Worm (Caenorhabditis elegans) whole organism, L3 larva: ENCODE results near the gene F22B5.4.

Experiments used
- ZK546.5 ChIP-seq: sonication (generic microtip); optimal IDR thresholded peaks from 2 replicates; lab custom pipeline; 2017; ENCODE audit warnings: missing biosample characterization, missing genetic modification characterization
- egl-27 ChIP-seq: sonication (generic microtip); optimal IDR thresholded peaks from 4 replicates; lab custom pipeline; 2017; ENCODE audit warnings: missing biosample characterization, missing genetic modification reagents, missing genetic modification characterization
- fos-1 ChIP-seq: fragments of 150-350 bp; optimal IDR thresholded peaks from 2 replicates; lab custom pipeline; 2014; ENCODE audit warnings: missing biosample characterization, missing genetic modification characterization
- mdl-1 ChIP-seq: fragments of 150-350 bp; optimal IDR thresholded peaks from 2 replicates; lab custom pipeline; 2014; ENCODE audit warnings: missing biosample characterization, missing genetic modification characterization
- nhr-76 ChIP-seq: fragments of 150-350 bp; sonication (generic microtip); optimal IDR thresholded peaks from 5 replicates; lab custom pipeline; 2014; ENCODE audit warnings: missing biosample characterization, missing genetic modification characterization
- pha-4 ChIP-seq: fragments of 150-350 bp; optimal IDR thresholded peaks from 2 replicates; lab custom pipeline; 2014; ENCODE audit warnings: missing biosample characterization, missing genetic modification reagents, missing genetic modification characterization
- snpc-4 ChIP-seq: fragments of 150-350 bp; optimal IDR thresholded peaks from 2 replicates; lab custom pipeline; 2014; ENCODE audit warnings: missing biosample characterization, missing genetic modification characterization
- unc-39 ChIP-seq: sonication (generic microtip); optimal IDR thresholded peaks from 4 replicates; lab custom pipeline; 2017; ENCODE audit warnings: missing biosample characterization, missing genetic modification characterization
- ztf-11 ChIP-seq: fragments of 150-350 bp; optimal IDR thresholded peaks from 2 replicates; lab custom pipeline; 2014; ENCODE audit warnings: missing biosample characterization, missing genetic modification characterization
- ztf-4 ChIP-seq: fragments of 150-350 bp; optimal IDR thresholded peaks from 2 replicates; lab custom pipeline; 2014; ENCODE audit warnings: missing biosample characterization, missing genetic modification characterization

DNA sequence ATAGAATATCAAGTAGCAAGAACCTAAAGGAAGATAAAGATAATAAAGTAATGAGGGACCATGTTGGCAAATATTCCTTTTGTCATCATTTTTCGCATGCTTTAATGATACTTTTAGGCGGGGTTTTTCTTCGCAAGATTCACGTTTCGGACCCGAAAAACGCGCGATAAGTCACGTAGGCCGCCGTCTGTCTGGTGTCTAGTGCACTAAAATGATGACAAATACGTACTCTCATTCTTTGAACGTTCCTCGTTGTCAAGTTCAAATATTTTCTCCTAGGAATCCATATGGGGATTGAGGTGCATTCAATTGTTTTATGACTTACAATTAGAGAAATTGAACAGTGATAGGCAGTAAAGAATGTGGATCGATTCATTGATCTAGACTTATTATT lies 34.3 kb downstream of the F22B5.4 start, which contains the start of gene taap-1:
- no peak for TF ChIP-seq pha-4 (tag; lab: Kevin White, UChicago)
- no peak for TF ChIP-seq ZK546.5 (tag; lab: Kevin White, UChicago)
- no peak for TF ChIP-seq ztf-4 (tag; lab: Kevin White, UChicago)
- TF ChIP-seq unc-39 (tag; lab: Kevin White, UChicago), result no peak
- TF ChIP-seq nhr-76 (tag; lab: Kevin White, UChicago), result no peak
- TF ChIP-seq ztf-11 (tag; lab: Kevin White, UChicago), result no peak
- TF ChIP-seq egl-27, result no peak
- TF ChIP-seq mdl-1 (tag; lab: Kevin White, UChicago), result no peak
- no peak for TF ChIP-seq snpc-4
- TF ChIP-seq fos-1, result no peak
